Fruit fly (Drosophila melanogaster) whole organism, embryonic: ENCODE measurements around the gene DEF8.

Source experiments
- B-H2 ChIP-seq: fragments of 200-800 bp; sonication (Bioruptor generic); optimal IDR thresholded peaks from 2 replicates; lab custom pipeline; 2018; ENCODE audit warnings: missing biosample characterization, mild to moderate bottlenecking, missing genetic modification characterization
- CG11696 ChIP-seq: fragments of 200-800 bp; sonication (Bioruptor generic); IDR thresholded peaks from 2 replicates; pipeline ENCODE4 v1.3.6; 2022; ENCODE audit warnings: missing biosample characterization, missing genetic modification characterization
- CG13624 ChIP-seq: fragments of 200-800 bp; sonication (Bioruptor generic); optimal IDR thresholded peaks from 2 replicates; lab custom pipeline; 2016; ENCODE audit warnings: missing biosample characterization, missing genetic modification characterization
- CG14667 ChIP-seq: fragments of 200-800 bp; sonication (Bioruptor generic); IDR thresholded peaks from 2 replicates; pipeline ENCODE4 v1.3.6; 2022; ENCODE audit warnings: missing biosample characterization, missing genetic modification characterization
- CG15601 ChIP-seq: fragments of 200-800 bp; sonication (Bioruptor generic); optimal IDR thresholded peaks from 3 replicates; lab custom pipeline; 2019; ENCODE audit warnings: missing biosample characterization, mild to moderate bottlenecking, missing genetic modification characterization, moderate library complexity
- CG1603 ChIP-seq: fragments of 200-800 bp; sonication (Bioruptor generic); optimal IDR thresholded peaks from 2 replicates; lab custom pipeline; 2019; ENCODE audit warnings: missing biosample characterization, mild to moderate bottlenecking, missing genetic modification characterization, moderate library complexity
- CG17328 ChIP-seq: fragments of 200-800 bp; sonication (Bioruptor generic); IDR thresholded peaks from 2 replicates; pipeline ENCODE4 v1.3.6; 2022; ENCODE audit warnings: missing biosample characterization, missing genetic modification characterization
- CG2889 ChIP-seq: fragments of 200-800 bp; sonication (Bioruptor generic); IDR thresholded peaks from 3 replicates; pipeline ENCODE4 v1.3.6; 2022; ENCODE audit warnings: missing biosample characterization, missing genetic modification characterization
- CG30020 ChIP-seq: fragments of 200-800 bp; optimal IDR thresholded peaks from 2 replicates; lab custom pipeline; 2019; ENCODE audit warnings: missing biosample characterization, mild to moderate bottlenecking, missing genetic modification characterization, moderate library complexity
- CG3065 ChIP-seq: fragments of 200-800 bp; sonication (Bioruptor generic); optimal IDR thresholded peaks from 2 replicates; lab custom pipeline; 2016; ENCODE audit warnings: missing biosample characterization, missing genetic modification characterization
- CG32532 ChIP-seq: fragments of 200-800 bp; sonication (Bioruptor generic); IDR thresholded peaks from 2 replicates; pipeline ENCODE4 v1.3.6; 2022; ENCODE audit warnings: missing biosample characterization, missing genetic modification characterization
- CG42726 ChIP-seq: fragments of 200-800 bp; sonication (Bioruptor generic); IDR thresholded peaks from 2 replicates; pipeline ENCODE4 v1.3.6; 2022; ENCODE audit warnings: missing biosample characterization, missing genetic modification characterization; ENCODE audit not compliant: partially characterized antibody
- CG4282 ChIP-seq: fragments of 200-800 bp; sonication (Bioruptor generic); optimal IDR thresholded peaks from 2 replicates; lab custom pipeline; 2016; ENCODE audit warnings: missing biosample characterization, missing genetic modification characterization
- CG4707 ChIP-seq: fragments of 200-800 bp; sonication (Bioruptor generic); optimal IDR thresholded peaks from 2 replicates; lab custom pipeline; 2018; ENCODE audit warnings: missing biosample characterization, mild to moderate bottlenecking, missing genetic modification characterization, moderate library complexity
- CG6791 ChIP-seq: fragments of 200-800 bp; sonication (Bioruptor generic); IDR thresholded peaks from 3 replicates; pipeline ENCODE4 v1.3.6; 2022; ENCODE audit warnings: missing biosample characterization, missing genetic modification characterization; ENCODE audit not compliant: partially characterized antibody
- CG8924 ChIP-seq: fragments of 200-800 bp; optimal IDR thresholded peaks from 3 replicates; lab custom pipeline; 2019; ENCODE audit warnings: missing biosample characterization, mild to moderate bottlenecking, missing genetic modification characterization, moderate library complexity
- Camta ChIP-seq: fragments of 200-800 bp; sonication (Bioruptor generic); optimal IDR thresholded peaks from 2 replicates; lab custom pipeline; 2016; ENCODE audit warnings: missing biosample characterization, missing genetic modification characterization
- CkIIα-i1 ChIP-seq: fragments of 200-800 bp; sonication (Bioruptor generic); IDR thresholded peaks from 2 replicates; pipeline ENCODE4 v1.3.6; 2022; ENCODE audit warnings: missing biosample characterization, missing genetic modification characterization
- D19A ChIP-seq: fragments of 200-800 bp; optimal IDR thresholded peaks from 3 replicates; lab custom pipeline; 2019; ENCODE audit warnings: missing biosample characterization, mild to moderate bottlenecking, missing genetic modification characterization, moderate library complexity
- Ets97D ChIP-seq: fragments of 200-800 bp; sonication (Bioruptor generic); optimal IDR thresholded peaks from 3 replicates; lab custom pipeline; 2016; ENCODE audit warnings: missing biosample characterization, missing genetic modification characterization
- H15 ChIP-seq: fragments of 200-800 bp; sonication (Bioruptor generic); IDR thresholded peaks from 3 replicates; pipeline ENCODE4 v1.3.6; 2022; ENCODE audit warnings: missing biosample characterization, missing genetic modification characterization
- HHEX ChIP-seq: fragments of 200-800 bp; sonication (Bioruptor generic); optimal IDR thresholded peaks from 3 replicates; lab custom pipeline; 2017; ENCODE audit warnings: missing biosample characterization, mild to moderate bottlenecking, missing genetic modification characterization, missing genetic modification reagents
- HLH4C ChIP-seq: fragments of 200-800 bp; sonication (Bioruptor generic); IDR thresholded peaks from 3 replicates; pipeline ENCODE4 v1.3.6; 2022; ENCODE audit warnings: missing biosample characterization, missing genetic modification characterization; ENCODE audit not compliant: partially characterized antibody
- Hr3 ChIP-seq: fragments of 200-800 bp; sonication (Bioruptor generic); optimal IDR thresholded peaks from 3 replicates; lab custom pipeline; 2016; ENCODE audit warnings: missing biosample characterization, missing genetic modification characterization
- Kr ChIP-seq: fragments of 200-800 bp; sonication (Bioruptor generic); optimal IDR thresholded peaks from 2 replicates; lab custom pipeline; 2017; ENCODE audit warnings: missing biosample characterization, mild to moderate bottlenecking, missing genetic modification characterization
- Lhr ChIP-seq: fragments of 200-800 bp; sonication (Bioruptor generic); optimal IDR thresholded peaks from 3 replicates; lab custom pipeline; 2017; ENCODE audit warnings: mild to moderate bottlenecking, missing biosample characterization, missing genetic modification reagents, missing genetic modification characterization
- MBD-R2 ChIP-seq: fragments of 200-800 bp; sonication (Bioruptor generic); IDR thresholded peaks from 2 replicates; pipeline ENCODE4 v1.3.6; 2022; ENCODE audit warnings: missing biosample characterization, missing genetic modification characterization
- Ptx1 ChIP-seq: fragments of 200-800 bp; sonication (Bioruptor generic); IDR thresholded peaks from 2 replicates; pipeline ENCODE4 v1.3.6; 2022; ENCODE audit warnings: missing biosample characterization, missing genetic modification characterization
- Side ChIP-seq: fragments of 200-800 bp; sonication (Bioruptor generic); optimal IDR thresholded peaks from 2 replicates; lab custom pipeline; 2016; ENCODE audit warnings: missing biosample characterization, missing genetic modification characterization
- Sox102F ChIP-seq: fragments of 200-800 bp; sonication (Bioruptor generic); optimal IDR thresholded peaks from 2 replicates; lab custom pipeline; 2018; ENCODE audit warnings: missing biosample characterization, mild to moderate bottlenecking, missing genetic modification characterization, moderate library complexity
- Sry-β ChIP-seq: fragments of 200-800 bp; sonication (Bioruptor generic); optimal IDR thresholded peaks from 2 replicates; lab custom pipeline; 2018; ENCODE audit warnings: missing biosample characterization, mild to moderate bottlenecking, missing genetic modification characterization, moderate library complexity
- amos ChIP-seq: fragments of 200-800 bp; sonication (Bioruptor generic); IDR thresholded peaks from 2 replicates; pipeline ENCODE4 v1.3.6; 2022; ENCODE audit warnings: missing biosample characterization, missing genetic modification characterization; ENCODE audit not compliant: partially characterized antibody
- caup ChIP-seq: fragments of 200-800 bp; sonication (Bioruptor generic); optimal IDR thresholded peaks from 3 replicates; lab custom pipeline; 2017; ENCODE audit warnings: missing biosample characterization, mild to moderate bottlenecking, missing genetic modification characterization, moderate library complexity; ENCODE audit not compliant: severe bottlenecking
- corto ChIP-seq: fragments of 200-800 bp; sonication (Bioruptor generic); optimal IDR thresholded peaks from 2 replicates; lab custom pipeline; 2016; ENCODE audit warnings: missing biosample characterization, mild to moderate bottlenecking, missing genetic modification characterization, moderate library complexity
- fd64A ChIP-seq: fragments of 200-800 bp; sonication (Bioruptor generic); optimal IDR thresholded peaks from 3 replicates; lab custom pipeline; 2018; ENCODE audit warnings: missing biosample characterization, mild to moderate bottlenecking, missing genetic modification characterization
- ftz-f1 ChIP-seq: fragments of 200-800 bp; sonication (Bioruptor generic); optimal IDR thresholded peaks from 2 replicates; lab custom pipeline; 2016; ENCODE audit warnings: missing biosample characterization, missing genetic modification characterization
- gem ChIP-seq: fragments of 200-800 bp; sonication (Bioruptor generic); optimal IDR thresholded peaks from 2 replicates; lab custom pipeline; 2019; ENCODE audit warnings: missing biosample characterization, mild to moderate bottlenecking, missing genetic modification characterization, moderate library complexity
- grn ChIP-seq: fragments of 200-800 bp; sonication (Bioruptor generic); optimal IDR thresholded peaks from 3 replicates; lab custom pipeline; 2017; ENCODE audit warnings: missing biosample characterization, missing genetic modification characterization
- gsb-n ChIP-seq: fragments of 200-800 bp; sonication (Bioruptor generic); optimal IDR thresholded peaks from 3 replicates; lab custom pipeline; 2018; ENCODE audit warnings: missing biosample characterization, mild to moderate bottlenecking, missing genetic modification characterization
- insv ChIP-seq, 2 experiments: fragments of 200-800 bp; sonication (Bioruptor generic); optimal IDR thresholded peaks; 3 replicates each; lab custom pipeline; 2016 to 2018; ENCODE audit warnings: missing biosample characterization in 2 of 2, missing genetic modification characterization in 2 of 2
- lola ChIP-seq, 3 experiments: fragments of >200 bp in 2 of 3; fragments of 200-800 bp in 1 of 3; sonication (Bioruptor generic) in 1 of 3; optimal IDR thresholded peaks; 2 replicates each; lab custom pipeline; 2017 to 2019; ENCODE audit warnings: missing biosample characterization in 3 of 3, missing genetic modification characterization in 3 of 3, mild to moderate bottlenecking in 1 of 3, moderate library complexity in 1 of 3
- nau ChIP-seq: fragments of 200-800 bp; sonication (Bioruptor generic); optimal IDR thresholded peaks from 3 replicates; lab custom pipeline; 2017; ENCODE audit warnings: missing biosample characterization, mild to moderate bottlenecking, missing genetic modification characterization, missing genetic modification reagents
- pan ChIP-seq, 4 experiments: fragments of >200 bp in 3 of 4; fragments of 200-800 bp in 1 of 4; sonication (Bioruptor generic) in 1 of 4; optimal IDR thresholded peaks in 3 of 4; IDR thresholded peaks in 1 of 4; 2 replicates each; pipeline versions ENCODE4 v1.3.6 to Lab custom; 2017 to 2022; ENCODE audit warnings: missing biosample characterization in 2 of 4, missing genetic modification characterization in 2 of 4, mixed read lengths in 1 of 4
- pho ChIP-seq: fragments of 200-800 bp; sonication (Bioruptor generic); optimal IDR thresholded peaks from 2 replicates; lab custom pipeline; 2016; ENCODE audit warnings: missing biosample characterization, missing genetic modification characterization
- rib ChIP-seq: fragments of 200-800 bp; sonication (Bioruptor generic); IDR thresholded peaks from 2 replicates; pipeline ENCODE4 v1.3.6; 2022; ENCODE audit warnings: missing biosample characterization, missing genetic modification characterization
- slbo ChIP-seq: fragments of 200-800 bp; sonication (Bioruptor generic); IDR thresholded peaks from 2 replicates; pipeline ENCODE4 v1.3.6; 2022; ENCODE audit warnings: missing biosample characterization, missing genetic modification characterization
- tup ChIP-seq: fragments of 200-800 bp; sonication (Bioruptor generic); optimal IDR thresholded peaks from 2 replicates; lab custom pipeline; 2016; ENCODE audit warnings: missing biosample characterization, mild to moderate bottlenecking, missing genetic modification characterization, moderate library complexity

Gene DEF8

DNA sequence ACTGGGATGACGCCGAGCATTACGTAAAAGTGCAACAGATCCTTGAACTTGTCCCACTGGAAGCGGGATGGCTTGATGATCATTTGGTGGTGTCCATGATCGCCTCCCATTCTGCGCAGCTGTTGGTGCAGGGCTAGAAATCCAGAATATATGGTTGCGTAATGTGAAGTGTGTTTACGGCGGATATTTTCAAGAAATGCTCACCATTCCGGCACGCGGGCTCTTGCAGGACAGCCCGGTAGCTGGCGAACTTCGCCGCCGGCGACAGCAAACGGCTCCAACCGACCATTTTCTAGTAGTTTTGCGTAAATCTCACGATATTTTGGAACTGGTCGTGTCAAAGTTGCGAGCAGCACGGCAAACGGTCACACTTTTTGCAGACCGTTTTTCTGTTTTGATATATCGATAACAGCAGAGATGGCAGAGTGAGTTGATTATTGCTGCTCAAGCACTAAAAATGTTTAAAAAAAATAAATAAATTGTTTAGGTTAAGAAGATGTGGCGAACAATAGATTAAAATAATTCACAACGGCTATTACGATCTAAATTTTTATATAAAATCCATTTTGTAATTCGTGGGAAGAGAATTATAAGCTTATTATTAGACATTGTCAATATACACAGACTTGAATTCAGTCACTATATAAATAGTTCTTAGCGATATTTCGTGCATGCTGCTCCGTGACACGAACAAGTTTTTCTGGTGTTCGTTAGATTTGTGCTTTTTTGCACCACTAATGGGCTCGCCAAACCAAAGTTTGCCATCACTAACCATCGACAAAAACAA is 6.4 kb downstream of the DEF8 start, which contains the start of the genes ND-SGDH and RhoGAP68F (continued):
- TF ChIP-seq D19A (tag; lab: Kevin White, UChicago) (peak; percentile 42), Ets97D (GFP tag; lab: Kevin White, UChicago) (peak; percentile 53), amos (GFP tag; lab: Robert Waterston, UW) (peak; percentile 84), slbo (peak; percentile 79), H15 (peak; percentile 44; the same call in 1 of the 3 replicates), gsb-n (peak; percentile 67), rib (GFP tag; lab: Robert Waterston, UW) (peak; percentile 54; the same call in 1 of the 2 replicates), pho (GFP tag; lab: Kevin White, UChicago) (peak; percentile 66), Camta (peak; percentile 65), pan (optimal IDR thresholded peaks at IDR 0.05; lab: Kevin White, UChicago) (no peak), pan (GFP tag; optimal IDR thresholded peaks at IDR 0.05 in 1 of 2, IDR thresholded peaks at IDR 0.05 in 1 of 2) (peak in 1 of 2 experiments; percentile 51), Ptx1 (GFP tag; lab: Robert Waterston, UW) (peak; percentile 80), fd64A (GFP tag; lab: Kevin White, UChicago) (no peak), Sry-β (peak; percentile 78), grn (GFP tag; lab: Kevin White, UChicago) (peak; percentile 8), tup (peak; percentile 8), Kr (GFP tag; lab: Kevin White, UChicago) (no peak), ftz-f1 (GFP tag; lab: Kevin White, UChicago) (no peak), CG42726 (GFP tag; lab: Robert Waterston, UW) (peak; percentile 81), Hr3 (GFP tag; lab: Kevin White, UChicago) (peak; percentile 81), Lhr (GFP tag; lab: Kevin White, UChicago) (peak; percentile 74), Side (GFP tag; lab: Kevin White, UChicago) (peak; percentile 15), CG2889 (GFP tag; lab: Robert Waterston, UW) (no peak), CG13624 (GFP tag; lab: Kevin White, UChicago) (peak; percentile 69), nau (GFP tag; lab: Kevin White, UChicago) (no peak), CG6791 (GFP tag; lab: Robert Waterston, UW) (peak; percentile 91), insv (GFP tag; optimal IDR thresholded peaks at IDR 0.05; lab: Kevin White, UChicago) (peak in 1 of 2 experiments; percentile 20), CG4282 (GFP tag; lab: Kevin White, UChicago) (peak; percentile 20), CG4707 (no peak), CG11696 (no peak), HHEX (GFP tag; lab: Kevin White, UChicago) (peak; percentile 46), CG3065 (peak; percentile 52), CkIIα-i1 (GFP tag; lab: Robert Waterston, UW) (no peak), CG8924 (tag; lab: Kevin White, UChicago) (peak; percentile 69), caup (GFP tag; lab: Kevin White, UChicago) (peak; percentile 51), CG15601 (tag; lab: Kevin White, UChicago) (peak; percentile 74), lola (GFP tag; optimal IDR thresholded peaks at IDR 0.05; lab: Kevin White, UChicago) (peak in 1 of 3 experiments; percentile 81), CG1603 (tag; lab: Kevin White, UChicago) (peak; percentile 18), CG32532 (GFP tag; lab: Robert Waterston, UW) (0 out of 2 replicates have a peak, but pooled peaks have one; percentile 76), corto (GFP tag; lab: Kevin White, UChicago) (peak; percentile 71), MBD-R2 (peak; percentile 55), CG14667 (peak; percentile 36; the same call in 1 of the 2 replicates), CG30020 (peak; percentile 77), CG17328 (GFP tag; lab: Robert Waterston, UW) (peak; percentile 20; the same call in 1 of the 2 replicates), HLH4C (peak; percentile 92), gem (tag; lab: Kevin White, UChicago) (peak; percentile 88), Sox102F (GFP tag; lab: Kevin White, UChicago) (peak; percentile 63), B-H2 (peak; percentile 77)
